Fruit fly (Drosophila melanogaster): ENCODE measurements around the gene MME1.
A peak's percentile ranks its signal among the peaks of the same experiment; 100 is the strongest.

MME1 gene

dm6 chr2L:7033100-7033675 lies 5.9 kb downstream of the MME1 start (continued):
- TF ChIP-seq Hsf (GFP tag; optimal IDR thresholded peaks at IDR 0.05) = peak; percentile 54
- TF ChIP-seq Poxn (GFP tag; IDR thresholded peaks at IDR 0.05) = no peak
- peak; percentile 36 for TF ChIP-seq Dip3 (GFP tag; optimal IDR thresholded peaks at IDR 0.05)
- no peak for TF ChIP-seq gem (tag; optimal IDR thresholded peaks at IDR 0.05)
- no peak for TF ChIP-seq CG2129 (GFP tag; IDR thresholded peaks at IDR 0.05; ENCODE audit: partially characterized antibody)
- peak; percentile 12 for TF ChIP-seq CG7987 (GFP tag; optimal IDR thresholded peaks at IDR 0.05)
- peak; percentile 19 for TF ChIP-seq ems (GFP tag; optimal IDR thresholded peaks at IDR 0.05)
- no peak for TF ChIP-seq CG14965 (GFP tag; optimal IDR thresholded peaks at IDR 0.05; ENCODE audit: borderline replicate concordance)
- TF ChIP-seq CG11398 (GFP tag; optimal IDR thresholded peaks at IDR 0.05) = no peak
- TF ChIP-seq CG7357 (GFP tag; IDR thresholded peaks at IDR 0.05) = no peak
- TF ChIP-seq Ssrp (tag; optimal IDR thresholded peaks at IDR 0.05) = no peak
- no peak for TF ChIP-seq jing (GFP tag; optimal IDR thresholded peaks at IDR 0.05)
- no peak for TF ChIP-seq salm (tag; optimal IDR thresholded peaks at IDR 0.05)
- peak; percentile 19; the same call in 1 of the 2 replicates for TF ChIP-seq Bgb (GFP tag; IDR thresholded peaks at IDR 0.05; ENCODE audit: partially characterized antibody)
- no peak for TF ChIP-seq CG9817 (tag; optimal IDR thresholded peaks at IDR 0.05)
- no peak for TF ChIP-seq CG12299 (tag; optimal IDR thresholded peaks at IDR 0.05)
- TF ChIP-seq eve (GFP tag; optimal IDR thresholded peaks at IDR 0.05) = no peak
- TF ChIP-seq HmgD (GFP tag; optimal IDR thresholded peaks at IDR 0.05) = no peak
- no peak for TF ChIP-seq ewg (GFP tag; optimal IDR thresholded peaks at IDR 0.05)
- no peak for TF ChIP-seq ttk (GFP tag; IDR thresholded peaks at IDR 0.05)
- no peak for TF ChIP-seq CG6175 (GFP tag; IDR thresholded peaks at IDR 0.05)
- TF ChIP-seq CG15601 (tag; optimal IDR thresholded peaks at IDR 0.05) = no peak
- peak; percentile 38; the same call in 1 of the 3 replicates for TF ChIP-seq B-H1 (GFP tag; IDR thresholded peaks at IDR 0.05)
- TF ChIP-seq Sox100B (GFP tag; optimal IDR thresholded peaks at IDR 0.05) = no peak
- TF ChIP-seq bigmax (GFP tag; optimal IDR thresholded peaks at IDR 0.05) = no peak
- TF ChIP-seq CG15073 (GFP tag; optimal IDR thresholded peaks at IDR 0.05) = peak; percentile 100
- TF ChIP-seq unc-4 (GFP tag; IDR thresholded peaks at IDR 0.05; ENCODE audit: partially characterized antibody) = no peak
- no peak for TF ChIP-seq ro (GFP tag; IDR thresholded peaks at IDR 0.05)
- TF ChIP-seq Antp (GFP tag; optimal IDR thresholded peaks at IDR 0.05) = peak; percentile 50
- no peak for TF ChIP-seq so (GFP tag; IDR thresholded peaks at IDR 0.05)
- no peak for TF ChIP-seq run (tag; optimal IDR thresholded peaks at IDR 0.05)
- TF ChIP-seq exex (tag; optimal IDR thresholded peaks at IDR 0.05) = no peak
- no peak for TF ChIP-seq MESR4 (GFP tag; optimal IDR thresholded peaks at IDR 0.05)
- no peak for TF ChIP-seq phol (tag; optimal IDR thresholded peaks at IDR 0.05)
- TF ChIP-seq HLH3B (GFP tag; IDR thresholded peaks at IDR 0.05) = 0 out of 2 replicates have a peak, but pooled peaks have one; percentile 21
- peak; percentile 15 for TF ChIP-seq MTF-1 (GFP tag; optimal IDR thresholded peaks at IDR 0.05; ENCODE audit: borderline replicate concordance)
- no peak for TF ChIP-seq ham (GFP tag; IDR thresholded peaks at IDR 0.05)
- no peak for TF ChIP-seq CG12071 (GFP tag; optimal IDR thresholded peaks at IDR 0.05)
- peak; percentile 15 for TF ChIP-seq CG16863 (GFP tag; optimal IDR thresholded peaks at IDR 0.05)
- TF ChIP-seq kni (GFP tag; optimal IDR thresholded peaks at IDR 0.05) = no peak
- no peak for TF ChIP-seq CG32772 (GFP tag; IDR thresholded peaks at IDR 0.05)
- no peak for TF ChIP-seq CG2678 (tag; optimal IDR thresholded peaks at IDR 0.05)
- TF ChIP-seq Asciz (GFP tag; optimal IDR thresholded peaks at IDR 0.05) = peak; percentile 18
- TF ChIP-seq CG34422 (GFP tag; IDR thresholded peaks at IDR 0.05) = peak; percentile 61; the same call in 1 of the 3 replicates
- TF ChIP-seq CG4424 (GFP tag; optimal IDR thresholded peaks at IDR 0.05) = peak; percentile 16
- peak; percentile 1 for TF ChIP-seq CG13123 (GFP tag; optimal IDR thresholded peaks at IDR 0.05)
- peak; percentile 40; the same call in 1 of the 2 replicates for TF ChIP-seq CG9932 (GFP tag; IDR thresholded peaks at IDR 0.05)
- no peak for TF ChIP-seq Neu2 (GFP tag; optimal IDR thresholded peaks at IDR 0.05; ENCODE audit: borderline replicate concordance)
- no peak for TF ChIP-seq Lpt (GFP tag; optimal IDR thresholded peaks at IDR 0.05)
- no peak for TF ChIP-seq CG5953 (GFP tag; IDR thresholded peaks at IDR 0.05)
